Fruit fly (Drosophila melanogaster): Measurements from ENCODE around the gene CG31635.

DNA sequence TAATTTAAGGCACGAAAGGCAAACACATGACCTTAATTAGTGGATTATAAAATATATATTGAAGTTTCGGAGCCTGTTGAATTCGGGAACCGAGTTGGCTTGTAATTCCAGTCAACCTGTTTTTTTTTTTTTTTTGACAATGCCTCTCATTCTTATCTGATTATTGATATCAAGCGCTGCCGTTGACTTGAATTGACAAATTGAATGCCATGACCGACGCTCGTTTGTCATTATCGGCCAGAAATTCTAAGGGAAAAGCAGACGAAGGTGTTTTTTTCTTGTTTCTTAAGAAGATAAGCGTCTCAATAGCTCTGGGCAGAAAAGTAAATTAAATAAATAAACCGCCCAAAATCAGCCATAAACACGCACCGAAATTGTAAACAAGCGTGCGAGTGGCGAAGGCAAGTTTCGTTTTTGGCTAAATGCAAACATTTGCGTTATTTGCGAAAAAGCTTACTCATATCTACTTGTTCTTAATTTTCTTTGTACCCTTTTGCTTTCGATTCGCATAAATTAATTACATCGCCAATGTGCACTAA, 5.6 kb downstream of the CG31635 start:
- TF ChIP-seq psq (optimal IDR thresholded peaks at IDR 0.05) (no peak), ttk (optimal IDR thresholded peaks at IDR 0.05) (no peak)

Measured in Kc167 (cell line).